Worm (Caenorhabditis elegans): ENCODE results near the gene vti-1.
A peak's percentile ranks its signal among the peaks of the same experiment; 100 is the strongest.

The vti-1 gene

ce11 chrIV:14790579-14790978 is 24.1 kb upstream of the vti-1 start (continued):
- TF ChIP-seq K12H6.12 (tag; optimal IDR thresholded peaks at IDR 0.05) = no peak
- TF ChIP-seq ama-1 (optimal IDR thresholded peaks at IDR 0.05) = no peak
- TF ChIP-seq ama-1 (GFP tag; optimal IDR thresholded peaks at IDR 0.05) = peak in 1 of 2 experiments; percentile 47
- no peak for TF ChIP-seq nfya-1 (tag; optimal IDR thresholded peaks at IDR 0.05; ENCODE audit: borderline replicate concordance, insufficient read depth)
- no peak for TF ChIP-seq F57C9.4 (tag; optimal IDR thresholded peaks at IDR 0.05)
- TF ChIP-seq zim-3 (tag; optimal IDR thresholded peaks at IDR 0.05) = no peak
- TF ChIP-seq snpc-4 (GFP tag; optimal IDR thresholded peaks at IDR 0.05) = peak; percentile 72
- TF ChIP-seq snpc-4 (tag; optimal IDR thresholded peaks at IDR 0.05) = peak in 3 of 4 experiments; percentile 20 to 90 (median 45)
- no peak for TF ChIP-seq fkh-3 (tag; optimal IDR thresholded peaks at IDR 0.05)
- TF ChIP-seq dpl-1 (GFP tag; optimal IDR thresholded peaks at IDR 0.05) = no peak
- TF ChIP-seq F10E7.11 (tag; optimal IDR thresholded peaks at IDR 0.05) = no peak
- 0 out of 2 replicates have a peak, but pooled peaks have one; percentile 7 for TF ChIP-seq pbrm-1 (GFP tag; IDR thresholded peaks at IDR 0.05)
- no peak for TF ChIP-seq efl-1 (GFP tag; optimal IDR thresholded peaks at IDR 0.05)
- TF ChIP-seq B0019.2 (GFP tag; conservative IDR thresholded peaks at IDR 0.05) = no peak
- TF ChIP-seq ztf-3 (GFP tag; optimal IDR thresholded peaks at IDR 0.05) = no peak
- peak; percentile 38 for TF ChIP-seq tlf-1 (GFP tag; optimal IDR thresholded peaks at IDR 0.05)
- TF ChIP-seq akir-1 (GFP tag; optimal IDR thresholded peaks at IDR 0.05) = no peak
- TF ChIP-seq atf-7 (tag; optimal IDR thresholded peaks at IDR 0.05) = no peak
- peak; percentile 35 for TF ChIP-seq tbp1 (GFP tag; optimal IDR thresholded peaks at IDR 0.05)
- no peak for TF ChIP-seq egrh-3 (GFP tag; IDR thresholded peaks at IDR 0.05)
- TF ChIP-seq dpff-1 (tag; optimal IDR thresholded peaks at IDR 0.05) = no peak
- TF ChIP-seq K11D2.4 (GFP tag; IDR thresholded peaks at IDR 0.05) = no peak
- no peak for TF ChIP-seq mxl-1 (tag; optimal IDR thresholded peaks at IDR 0.05)
- no peak for TF ChIP-seq bed-1 (GFP tag; IDR thresholded peaks at IDR 0.05)
- no peak for TF ChIP-seq ceh-40 (GFP tag; IDR thresholded peaks at IDR 0.05)
- no peak for TF ChIP-seq pha-4 (tag; optimal IDR thresholded peaks at IDR 0.05)
- TF ChIP-seq let-526 (GFP tag; IDR thresholded peaks at IDR 0.05) = no peak
- TF ChIP-seq nfyb-1 (GFP tag; IDR thresholded peaks at IDR 0.05) = no peak
- no peak for TF ChIP-seq gei-17 (GFP tag; optimal IDR thresholded peaks at IDR 0.05)
- TF ChIP-seq sptf-2 (GFP tag; optimal IDR thresholded peaks at IDR 0.05) = no peak
- TF ChIP-seq Y95B8A.8 (GFP tag; IDR thresholded peaks at IDR 0.05) = peak; percentile 68; the same call in 1 of the 2 replicates
- no peak for TF ChIP-seq zfh-2 (GFP tag; conservative IDR thresholded peaks at IDR 0.05)
- TF ChIP-seq ztf-25 (GFP tag; IDR thresholded peaks at IDR 0.05) = no peak
- TF ChIP-seq Y56A3A.18 (GFP tag; IDR thresholded peaks at IDR 0.05) = 0 out of 2 replicates have a peak, but pooled peaks have one; percentile 3
- no peak for TF ChIP-seq F23B12.7 (tag; optimal IDR thresholded peaks at IDR 0.05; ENCODE audit: insufficient read depth)
- TF ChIP-seq T07F8.4 (tag; optimal IDR thresholded peaks at IDR 0.05) = no peak
- no peak for TF ChIP-seq B0261.1 (tag; optimal IDR thresholded peaks at IDR 0.05)
- peak; percentile 0 for TF ChIP-seq lsl-1 (GFP tag; optimal IDR thresholded peaks at IDR 0.05)
- TF ChIP-seq dox-1 (GFP tag; IDR thresholded peaks at IDR 0.05) = no peak
- peak; percentile 31 for TF ChIP-seq snpc-1.1 (tag; optimal IDR thresholded peaks at IDR 0.05; ENCODE audit: insufficient read depth)
- TF ChIP-seq ztf-18 (tag; optimal IDR thresholded peaks at IDR 0.05) = peak; percentile 6
- no peak; the same call in 1 of the 2 replicates for TF ChIP-seq madf-8 (GFP tag; conservative IDR thresholded peaks at IDR 0.05)
- TF ChIP-seq attf-3 (GFP tag; conservative IDR thresholded peaks at IDR 0.05) = no peak
- peak; percentile 26 for TF ChIP-seq somi-1 (GFP tag; optimal IDR thresholded peaks at IDR 0.05)
- TF ChIP-seq F52B5.7 (tag; optimal IDR thresholded peaks at IDR 0.05) = no peak
- TF ChIP-seq hrde-1 (tag; optimal IDR thresholded peaks at IDR 0.05; ENCODE audit: borderline replicate concordance) = peak; percentile 48
- no peak for TF ChIP-seq F49E8.2 (tag; optimal IDR thresholded peaks at IDR 0.05; ENCODE audit: insufficient read depth)
- no peak for TF ChIP-seq F33H1.4 (GFP tag; IDR thresholded peaks at IDR 0.05)
- TF ChIP-seq madf-6 (GFP tag; IDR thresholded peaks at IDR 0.05) = no peak

Measured in whole organism, young adult.